Fruit fly (Drosophila melanogaster) whole organism, embryonic: ENCODE measurements around the gene CG7065.
A peak's percentile ranks its signal among the peaks of the same experiment; 100 is the strongest.

Experiments used
- Ada2b ChIP-seq: fragments of 200-800 bp; sonication (Bioruptor generic); IDR thresholded peaks from 2 replicates; pipeline ENCODE4 v1.3.6; 2022; ENCODE audit warnings: missing biosample characterization, missing genetic modification characterization
- Adf1 ChIP-seq: fragments of 200-800 bp; sonication (Bioruptor generic); IDR thresholded peaks from 2 replicates; pipeline ENCODE4 v1.3.6; 2022; ENCODE audit warnings: missing biosample characterization, missing genetic modification characterization
- Antp ChIP-seq: fragments of 200-800 bp; sonication (Bioruptor generic); optimal IDR thresholded peaks from 3 replicates; lab custom pipeline; 2016; ENCODE audit warnings: missing biosample characterization, missing genetic modification characterization
- Blimp-1 ChIP-seq: fragments of 200-800 bp; sonication (Bioruptor generic); optimal IDR thresholded peaks from 3 replicates; lab custom pipeline; 2018; ENCODE audit warnings: missing biosample characterization, missing genetic modification characterization, mild to moderate bottlenecking, moderate library complexity, missing genetic modification reagents
- BtbVII ChIP-seq: fragments of 200-800 bp; sonication (Bioruptor generic); optimal IDR thresholded peaks from 3 replicates; lab custom pipeline; 2017; ENCODE audit warnings: missing biosample characterization, mild to moderate bottlenecking, missing genetic modification characterization
- CG11456 ChIP-seq: fragments of 200-800 bp; sonication (Bioruptor generic); IDR thresholded peaks from 3 replicates; pipeline ENCODE4 v1.3.6; 2022; ENCODE audit warnings: missing biosample characterization, missing genetic modification characterization
- CG11504 ChIP-seq: fragments of 200-800 bp; sonication (Bioruptor generic); optimal IDR thresholded peaks from 3 replicates; lab custom pipeline; 2019; ENCODE audit warnings: missing biosample characterization, mild to moderate bottlenecking, missing genetic modification characterization, moderate library complexity
- CG11560 ChIP-seq: fragments of 200-800 bp; sonication (Bioruptor generic); IDR thresholded peaks from 3 replicates; pipeline ENCODE4 v1.3.6; 2022; ENCODE audit warnings: missing biosample characterization, missing genetic modification characterization
- CG16779 ChIP-seq: fragments of 200-800 bp; sonication (Bioruptor generic); IDR thresholded peaks from 2 replicates; pipeline ENCODE4 v1.3.6; 2022; ENCODE audit warnings: missing biosample characterization, missing genetic modification characterization
- CG32532 ChIP-seq: fragments of 200-800 bp; sonication (Bioruptor generic); IDR thresholded peaks from 2 replicates; pipeline ENCODE4 v1.3.6; 2022; ENCODE audit warnings: missing biosample characterization, missing genetic modification characterization
- CG33213 ChIP-seq: fragments of 200-800 bp; sonication (Bioruptor generic); optimal IDR thresholded peaks from 3 replicates; lab custom pipeline; 2016; ENCODE audit warnings: missing biosample characterization, missing genetic modification characterization
- CG3726 ChIP-seq: fragments of 200-800 bp; sonication (Bioruptor generic); IDR thresholded peaks from 3 replicates; pipeline ENCODE4, ENCODE4 v1.3.6; 2022; ENCODE audit warnings: missing biosample characterization, missing genetic modification characterization
- CG4854 ChIP-seq: fragments of 200-800 bp; sonication (Bioruptor generic); optimal IDR thresholded peaks from 2 replicates; lab custom pipeline; 2016; ENCODE audit warnings: missing biosample characterization, missing genetic modification characterization, inconsistent platforms
- CG6654 ChIP-seq: fragments of 200-800 bp; sonication (Bioruptor generic); optimal IDR thresholded peaks from 2 replicates; lab custom pipeline; 2017; ENCODE audit warnings: missing biosample characterization, mild to moderate bottlenecking, missing genetic modification characterization
- CG7963 ChIP-seq: fragments of 200-800 bp; sonication (Bioruptor generic); IDR thresholded peaks from 3 replicates; pipeline ENCODE4 v1.3.6; 2022; ENCODE audit warnings: missing biosample characterization, missing genetic modification characterization; ENCODE audit not compliant: partially characterized antibody
- CG8944 ChIP-seq: fragments of 200-800 bp; sonication (Bioruptor generic); optimal IDR thresholded peaks from 3 replicates; lab custom pipeline; 2016; ENCODE audit warnings: missing biosample characterization, missing genetic modification characterization
- CG9437 ChIP-seq: fragments of 200-800 bp; sonication (Bioruptor generic); optimal IDR thresholded peaks from 2 replicates; lab custom pipeline; 2018; ENCODE audit warnings: missing biosample characterization, mild to moderate bottlenecking, missing genetic modification characterization
- Dll ChIP-seq: fragments of 200-800 bp; sonication (Bioruptor generic); IDR thresholded peaks from 4 replicates; pipeline ENCODE4 v1.3.6; 2022; ENCODE audit warnings: missing biosample characterization, missing genetic modification characterization; ENCODE audit not compliant: partially characterized antibody
- Dp ChIP-seq: fragments of 200-800 bp; sonication (Bioruptor generic); optimal IDR thresholded peaks from 2 replicates; lab custom pipeline; 2018; ENCODE audit warnings: missing biosample characterization, mild to moderate bottlenecking, missing genetic modification characterization, moderate library complexity
- Drgx ChIP-seq: fragments of 200-800 bp; sonication (Bioruptor generic); IDR thresholded peaks from 2 replicates; pipeline ENCODE4 v1.3.6; 2022; ENCODE audit warnings: missing biosample characterization, missing genetic modification characterization
- Gsc ChIP-seq: fragments of 200-800 bp; sonication (Bioruptor generic); IDR thresholded peaks from 2 replicates; pipeline ENCODE4 v1.3.6; 2022; ENCODE audit warnings: missing biosample characterization, missing genetic modification characterization
- HmgZ ChIP-seq: fragments of 200-800 bp; sonication (Bioruptor generic); optimal IDR thresholded peaks from 2 replicates; lab custom pipeline; 2018; ENCODE audit warnings: missing biosample characterization, mild to moderate bottlenecking, missing genetic modification characterization
- Hmr ChIP-seq: fragments of 200-800 bp; sonication (Bioruptor generic); optimal IDR thresholded peaks from 3 replicates; lab custom pipeline; 2017; ENCODE audit warnings: mild to moderate bottlenecking, missing biosample characterization, missing genetic modification reagents, missing genetic modification characterization
- Hr3 ChIP-seq: fragments of 200-800 bp; sonication (Bioruptor generic); optimal IDR thresholded peaks from 3 replicates; lab custom pipeline; 2016; ENCODE audit warnings: missing biosample characterization, missing genetic modification characterization
- Hr51 ChIP-seq, 2 experiments: fragments of 200-800 bp; sonication (Bioruptor generic); optimal IDR thresholded peaks; 2 replicates in 1 of 2; 3 replicates in 1 of 2; lab custom pipeline; 2016 to 2018; ENCODE audit warnings: missing biosample characterization in 2 of 2, missing genetic modification characterization in 2 of 2, mild to moderate bottlenecking in 1 of 2, moderate library complexity in 1 of 2
- Jarid2 ChIP-seq: fragments of 200-800 bp; sonication (Bioruptor generic); optimal IDR thresholded peaks from 3 replicates; lab custom pipeline; 2017; ENCODE audit warnings: mild to moderate bottlenecking, missing biosample characterization, missing genetic modification reagents, missing genetic modification characterization
- Rfx ChIP-seq: fragments of 200-800 bp; sonication (Bioruptor generic); IDR thresholded peaks from 2 replicates; pipeline ENCODE4 v1.3.6; 2022; ENCODE audit warnings: missing biosample characterization, missing genetic modification characterization
- Sox102F ChIP-seq: fragments of 200-800 bp; sonication (Bioruptor generic); optimal IDR thresholded peaks from 2 replicates; lab custom pipeline; 2018; ENCODE audit warnings: missing biosample characterization, mild to moderate bottlenecking, missing genetic modification characterization, moderate library complexity
- Sry-δ ChIP-seq: fragments of 200-800 bp; sonication (Bioruptor generic); optimal IDR thresholded peaks from 2 replicates; lab custom pipeline; 2016; ENCODE audit warnings: missing biosample characterization, missing genetic modification characterization
- aop ChIP-seq: fragments of 200-800 bp; sonication (Bioruptor generic); IDR thresholded peaks from 2 replicates; pipeline ENCODE4 v1.3.6; 2022; ENCODE audit warnings: missing biosample characterization, missing genetic modification characterization
- cas ChIP-seq: fragments of 200-800 bp; sonication (Bioruptor generic); IDR thresholded peaks from 2 replicates; pipeline ENCODE4 v1.3.6; 2022; ENCODE audit warnings: missing biosample characterization, missing genetic modification characterization
- dan ChIP-seq: fragments of 200-800 bp; sonication (Bioruptor generic); IDR thresholded peaks from 2 replicates; pipeline ENCODE4 v1.3.6; 2022; ENCODE audit warnings: missing biosample characterization, missing genetic modification characterization
- fd64A ChIP-seq: fragments of 200-800 bp; sonication (Bioruptor generic); optimal IDR thresholded peaks from 3 replicates; lab custom pipeline; 2018; ENCODE audit warnings: missing biosample characterization, mild to moderate bottlenecking, missing genetic modification characterization
- ftz-f1 ChIP-seq: fragments of 200-800 bp; sonication (Bioruptor generic); optimal IDR thresholded peaks from 2 replicates; lab custom pipeline; 2016; ENCODE audit warnings: missing biosample characterization, missing genetic modification characterization
- fu2 ChIP-seq: fragments of 200-800 bp; sonication (Bioruptor generic); optimal IDR thresholded peaks from 2 replicates; lab custom pipeline; 2016; ENCODE audit warnings: missing biosample characterization, missing genetic modification characterization
- gcm2 ChIP-seq: fragments of 200-800 bp; sonication (Bioruptor generic); optimal IDR thresholded peaks from 2 replicates; lab custom pipeline; 2016; ENCODE audit warnings: missing biosample characterization, missing genetic modification characterization
- lola ChIP-seq, 3 experiments: fragments of >200 bp in 2 of 3; fragments of 200-800 bp in 1 of 3; sonication (Bioruptor generic) in 1 of 3; optimal IDR thresholded peaks; 2 replicates each; lab custom pipeline; 2017 to 2019; ENCODE audit warnings: missing biosample characterization in 3 of 3, missing genetic modification characterization in 3 of 3, mild to moderate bottlenecking in 1 of 3, moderate library complexity in 1 of 3
- nerfin-1 ChIP-seq: fragments of 200-800 bp; sonication (Bioruptor generic); optimal IDR thresholded peaks from 3 replicates; lab custom pipeline; 2019; ENCODE audit warnings: missing biosample characterization, mild to moderate bottlenecking, missing genetic modification characterization, moderate library complexity
- nerfin-2 ChIP-seq: fragments of 200-800 bp; sonication (Bioruptor generic); IDR thresholded peaks from 2 replicates; pipeline ENCODE4 v1.3.6; 2022; ENCODE audit warnings: missing biosample characterization, missing genetic modification characterization; ENCODE audit not compliant: partially characterized antibody
- nom ChIP-seq: fragments of 200-800 bp; sonication (Bioruptor generic); optimal IDR thresholded peaks from 2 replicates; lab custom pipeline; 2017; ENCODE audit warnings: missing biosample characterization, missing genetic modification characterization, mild to moderate bottlenecking, moderate library complexity, missing genetic modification reagents
- odd ChIP-seq: fragments of 200-800 bp; sonication (Bioruptor generic); optimal IDR thresholded peaks from 2 replicates; lab custom pipeline; 2017; ENCODE audit warnings: missing biosample characterization, mild to moderate bottlenecking, missing genetic modification characterization
- pnt ChIP-seq: fragments of 200-800 bp; sonication (Bioruptor generic); optimal IDR thresholded peaks from 3 replicates; lab custom pipeline; 2016; ENCODE audit warnings: missing biosample characterization, missing genetic modification characterization
- repo ChIP-seq: fragments of 200-800 bp; sonication (Bioruptor generic); optimal IDR thresholded peaks from 2 replicates; lab custom pipeline; 2016; ENCODE audit warnings: missing biosample characterization, missing genetic modification characterization
- sc ChIP-seq, 3 experiments: fragments of >200 bp in 2 of 3; fragments of 200-800 bp in 1 of 3; sonication (Bioruptor generic) in 1 of 3; optimal IDR thresholded peaks; 2 replicates in 2 of 3; 3 replicates in 1 of 3; lab custom pipeline; 2017; ENCODE audit warnings: mild to moderate bottlenecking in 1 of 3, missing biosample characterization in 1 of 3, missing genetic modification characterization in 1 of 3, missing genetic modification reagents in 1 of 3
- seq ChIP-seq: fragments of 200-800 bp; sonication (Bioruptor generic); IDR thresholded peaks from 2 replicates; pipeline ENCODE4 v1.3.6; 2022; ENCODE audit warnings: missing biosample characterization, missing genetic modification characterization
- sim ChIP-seq: fragments of 200-800 bp; sonication (Bioruptor generic); IDR thresholded peaks from 2 replicates; pipeline ENCODE4 v1.3.6; 2022; ENCODE audit warnings: missing biosample characterization, missing genetic modification characterization
- slp2 ChIP-seq: fragments of 200-800 bp; sonication (Bioruptor generic); optimal IDR thresholded peaks from 2 replicates; lab custom pipeline; 2016; ENCODE audit warnings: missing biosample characterization, missing genetic modification characterization
- toy ChIP-seq: fragments of 200-800 bp; sonication (Bioruptor generic); IDR thresholded peaks from 2 replicates; pipeline ENCODE4 v1.3.6; 2022; ENCODE audit warnings: missing biosample characterization, missing genetic modification characterization

The CG7065 gene

DNA sequence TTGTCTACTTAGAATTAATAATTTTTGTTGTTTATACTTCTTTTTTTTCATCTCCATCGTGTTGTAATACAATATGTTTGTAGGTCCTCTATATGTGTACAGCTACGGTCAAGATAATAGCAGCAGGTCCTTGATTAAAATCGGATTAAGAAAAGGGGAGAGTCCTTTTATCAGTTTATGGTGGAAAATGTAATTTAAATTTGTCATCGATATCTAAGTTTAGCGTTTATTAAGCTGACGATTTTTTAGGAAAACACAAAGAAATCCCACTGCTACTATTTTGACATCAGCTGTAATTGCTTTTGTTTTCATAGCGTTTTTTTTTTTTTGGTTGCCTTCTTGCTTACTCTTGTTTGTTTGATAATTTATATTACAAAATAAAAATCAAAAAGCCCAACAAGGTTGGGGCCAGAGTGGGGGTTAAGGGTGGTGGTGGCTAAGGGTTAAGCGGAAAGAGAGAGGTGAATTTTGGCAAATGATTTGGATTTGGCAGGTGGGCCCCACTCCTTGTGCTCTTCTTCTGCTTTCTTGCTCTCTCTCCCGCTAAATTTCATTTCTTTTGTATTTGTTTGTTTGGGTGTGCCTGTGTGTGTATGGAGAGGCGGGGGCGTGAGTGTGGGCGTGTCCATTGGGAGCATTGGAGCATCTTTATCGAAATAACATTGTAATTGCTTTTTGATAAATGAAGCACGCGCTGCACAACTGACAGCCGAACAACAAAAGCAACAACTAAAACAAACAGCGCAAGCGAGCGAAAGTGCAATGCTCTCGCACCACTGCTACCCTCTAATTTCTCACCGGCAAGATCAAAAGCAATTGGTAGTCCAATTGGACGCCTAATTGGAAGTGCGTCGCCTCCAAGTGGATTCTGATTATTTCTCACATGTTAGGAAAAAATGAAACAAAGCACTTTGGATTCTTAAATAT, 21.2 kb upstream of the CG7065 start (continued):
- TF ChIP-seq Dll (GFP tag; lab: Robert Waterston, UW) (no peak), pnt (GFP tag; lab: Kevin White, UChicago) (no peak), Dp (GFP tag; lab: Kevin White, UChicago) (no peak), Blimp-1 (GFP tag; lab: Kevin White, UChicago) (peak; percentile 60), CG11504 (tag; lab: Kevin White, UChicago) (peak; percentile 70), lola (GFP tag; optimal IDR thresholded peaks at IDR 0.05; lab: Kevin White, UChicago) (peak in 1 of 3 experiments; percentile 33), CG32532 (GFP tag; lab: Robert Waterston, UW) (peak; percentile 58; the same call in 1 of the 2 replicates), CG6654 (GFP tag; lab: Kevin White, UChicago) (no peak), Antp (no peak), CG9437 (GFP tag; lab: Kevin White, UChicago) (no peak), Adf1 (GFP tag; lab: Robert Waterston, UW) (no peak), Sry-δ (GFP tag; lab: Kevin White, UChicago) (no peak), sim (GFP tag; lab: Robert Waterston, UW) (no peak), dan (GFP tag; lab: Robert Waterston, UW) (no peak), toy (GFP tag; lab: Robert Waterston, UW) (no peak), seq (GFP tag; lab: Robert Waterston, UW) (no peak), fd64A (GFP tag; lab: Kevin White, UChicago) (no peak), Hr3 (GFP tag; lab: Kevin White, UChicago) (peak; percentile 8), CG3726 (no peak), cas (GFP tag; lab: Robert Waterston, UW) (no peak), slp2 (no peak), odd (GFP tag; lab: Kevin White, UChicago) (no peak), CG4854 (GFP tag; lab: Kevin White, UChicago) (peak; percentile 12), CG8944 (GFP tag; lab: Kevin White, UChicago) (no peak), Drgx (GFP tag; lab: Robert Waterston, UW) (peak; percentile 34; the same call in 1 of the 2 replicates), nom (GFP tag; lab: Kevin White, UChicago) (no peak), nerfin-1 (tag; lab: Kevin White, UChicago) (peak; percentile 6), nerfin-2 (no peak), Hmr (GFP tag; lab: Kevin White, UChicago) (peak; percentile 24), CG33213 (GFP tag; lab: Kevin White, UChicago) (no peak), ftz-f1 (no peak), CG11560 (tag; lab: Robert Waterston, UW) (no peak), repo (GFP tag; lab: Kevin White, UChicago) (no peak), Hr51 (GFP tag; optimal IDR thresholded peaks at IDR 0.05; lab: Kevin White, UChicago) (peak in 1 of 2 experiments; percentile 48), fu2 (GFP tag; lab: Kevin White, UChicago) (no peak), sc (optimal IDR thresholded peaks at IDR 0.05; lab: Kevin White, UChicago) (no peak), sc (GFP tag; optimal IDR thresholded peaks at IDR 0.05; lab: Kevin White, UChicago) (no peak), Jarid2 (GFP tag; lab: Kevin White, UChicago) (no peak), Sox102F (peak; percentile 63), gcm2 (no peak), HmgZ (no peak), aop (GFP tag; lab: Robert Waterston, UW) (no peak), CG16779 (GFP tag; lab: Robert Waterston, UW) (no peak), BtbVII (GFP tag; lab: Kevin White, UChicago) (peak; percentile 45), Gsc (GFP tag; lab: Robert Waterston, UW) (no peak), CG11456 (GFP tag; lab: Robert Waterston, UW) (0 out of 3 replicates have a peak, but pooled peaks have one; percentile 10), CG7963 (GFP tag; lab: Robert Waterston, UW) (no peak), Rfx (GFP tag; lab: Robert Waterston, UW) (peak; percentile 34; the same call in 1 of the 2 replicates), Ada2b (peak; percentile 46)
